Worm (Caenorhabditis elegans): Measurements from ENCODE around the gene gadr-2.
A peak's percentile ranks its signal among the peaks of the same experiment; 100 is the strongest.

Gene gadr-2

DNA sequence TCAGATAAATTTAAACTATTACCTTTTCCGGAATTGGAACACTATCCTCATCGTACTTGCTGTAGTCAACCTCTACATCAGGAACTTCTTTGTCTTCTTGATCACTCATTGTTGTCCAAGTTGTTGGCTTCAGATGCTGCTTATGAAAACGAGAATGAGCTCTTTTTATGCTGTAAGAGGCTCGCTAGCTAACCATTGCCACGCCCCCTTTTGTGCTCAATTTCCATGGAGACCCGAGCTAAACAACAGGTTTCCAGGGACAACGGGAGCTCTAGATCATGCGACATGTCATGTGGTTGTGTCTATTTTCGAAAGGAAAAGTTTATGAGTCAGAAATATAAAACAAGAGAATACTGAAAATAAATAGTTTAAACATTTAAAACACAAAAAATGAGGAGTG, 25.5 kb upstream of the gadr-2 start, which contains the start of gene C33A12.4 (continued):
- TF ChIP-seq F37B4.10 (GFP tag; IDR thresholded peaks at IDR 0.05), result no peak
- TF ChIP-seq rcor-1 (GFP tag; IDR thresholded peaks at IDR 0.05), result peak; percentile 7; the same call in 1 of the 2 replicates
- TF ChIP-seq cebp-1 (GFP tag; IDR thresholded peaks at IDR 0.05), result no peak
- peak; percentile 8 for TF ChIP-seq cebp-1 (tag; optimal IDR thresholded peaks at IDR 0.05)
- no peak for TF ChIP-seq F52B5.7 (tag; optimal IDR thresholded peaks at IDR 0.05)

- TF ChIP-seq sdz-38 (tag; optimal IDR thresholded peaks at IDR 0.05) (no peak), egrh-3 (GFP tag; IDR thresholded peaks at IDR 0.05) (no peak), lsy-27 (tag; optimal IDR thresholded peaks at IDR 0.05; ENCODE audit: borderline replicate concordance, insufficient read depth) (no peak), F23B12.7 (tag; optimal IDR thresholded peaks at IDR 0.05; ENCODE audit: insufficient read depth) (no peak), lir-1 (GFP tag; conservative IDR thresholded peaks at IDR 0.05) (no peak), hmg-20 (GFP tag; IDR thresholded peaks at IDR 0.05) (no peak), athp-1 (tag; optimal IDR thresholded peaks at IDR 0.05) (no peak), nhr-80 (tag; optimal IDR thresholded peaks at IDR 0.05) (peak; percentile 18), snpc-4 (GFP tag; optimal IDR thresholded peaks at IDR 0.05) (no peak), snpc-4 (tag; optimal IDR thresholded peaks at IDR 0.05) (peak; percentile 9 to 47 (median 38)), D2030.7 (GFP tag; IDR thresholded peaks at IDR 0.05) (no peak), Y53G8AR.9 (GFP tag; conservative IDR thresholded peaks at IDR 0.05) (no peak), nhr-27 (tag; optimal IDR thresholded peaks at IDR 0.05) (no peak)
These were observed 23.7 kb upstream of the gadr-2 start, which contains the start of gene ethe-1 for ce11 chrIV:9508612-9509011. ethe-1 (minus strand) TSS chrIV:9508761.

ce11 chrIV:9506251-9506650, 21.3 kb upstream of the gadr-2 start, which contains the start of gene ttr-9:
ttr-9 (minus strand) TSS chrIV:9506351.
- TF ChIP-seq F33H1.4 (GFP tag; IDR thresholded peaks at IDR 0.05) (no peak), C17E4.6 (GFP tag; IDR thresholded peaks at IDR 0.05) (no peak), B0261.1 (tag; optimal IDR thresholded peaks at IDR 0.05) (no peak), fkh-3 (tag; optimal IDR thresholded peaks at IDR 0.05) (no peak), snpc-1.3 (tag; optimal IDR thresholded peaks at IDR 0.05; ENCODE audit: insufficient read depth) (no peak), Y53G8AR.9 (GFP tag; conservative IDR thresholded peaks at IDR 0.05) (no peak), unc-130 (GFP tag; optimal IDR thresholded peaks at IDR 0.05) (no peak), mcd-1 (GFP tag; IDR thresholded peaks at IDR 0.05) (no peak), dpff-1 (tag; optimal IDR thresholded peaks at IDR 0.05) (no peak), nhr-80 (tag; optimal IDR thresholded peaks at IDR 0.05) (no peak), madf-6 (GFP tag; IDR thresholded peaks at IDR 0.05) (no peak)

DNA sequence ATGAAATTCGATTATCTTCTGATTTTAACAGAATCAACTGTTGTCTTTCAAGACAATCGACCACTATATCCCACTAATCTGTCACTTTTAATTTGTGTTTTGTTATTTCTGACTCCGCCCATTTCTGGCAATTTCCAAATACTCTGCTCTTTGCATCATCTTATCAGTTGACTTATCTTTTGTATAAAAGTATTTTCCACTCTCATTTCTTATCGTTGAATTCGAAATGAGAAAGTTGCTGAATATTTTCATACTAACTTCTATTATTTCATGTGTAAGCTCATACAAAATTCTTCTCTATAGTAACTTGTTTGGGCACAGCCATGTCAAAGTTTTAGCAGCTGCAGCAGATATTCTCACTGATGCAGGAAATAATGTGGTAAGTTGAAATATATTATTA, 15.2 kb upstream of the gadr-2 start, which contains the start of gene ugt-21:
Gene ugt-21, plus strand, starts transcription at position 212 of the 400 bp plus-strand sequence.
- TF ChIP-seq pha-4 (tag; optimal IDR thresholded peaks at IDR 0.05) (no peak), ztf-6 (GFP tag; IDR thresholded peaks at IDR 0.05) (no peak), tbx-9 (tag; optimal IDR thresholded peaks at IDR 0.05; ENCODE audit: borderline replicate concordance) (no peak), attf-6 (GFP tag; IDR thresholded peaks at IDR 0.05) (no peak), snpc-1.1 (tag; optimal IDR thresholded peaks at IDR 0.05; ENCODE audit: insufficient read depth) (no peak), egrh-3 (GFP tag; IDR thresholded peaks at IDR 0.05) (no peak), madf-8 (GFP tag; conservative IDR thresholded peaks at IDR 0.05) (no peak), lin-54 (GFP tag; optimal IDR thresholded peaks at IDR 0.05) (no peak), F57A8.1 (GFP tag; optimal IDR thresholded peaks at IDR 0.05) (no peak), ztf-18 (tag; optimal IDR thresholded peaks at IDR 0.05) (no peak)

Measured in whole organism, young adult.